Fruit fly (Drosophila melanogaster) whole organism, embryonic: ENCODE results near the gene mRpL32.

Source experiments
- B-H2 ChIP-seq: fragments of 200-800 bp; sonication (Bioruptor generic); optimal IDR thresholded peaks from 2 replicates; lab custom pipeline; 2018; ENCODE audit warnings: missing biosample characterization, mild to moderate bottlenecking, missing genetic modification characterization
- BEAF-32 ChIP-seq: fragments of 200-800 bp; sonication (Bioruptor generic); optimal IDR thresholded peaks from 3 replicates; lab custom pipeline; 2017; ENCODE audit warnings: missing biosample characterization, missing genetic modification characterization, mild to moderate bottlenecking, moderate library complexity, missing genetic modification reagents
- CG10274 ChIP-seq: fragments of 200-800 bp; sonication (Bioruptor generic); optimal IDR thresholded peaks from 3 replicates; lab custom pipeline; 2017; ENCODE audit warnings: missing biosample characterization, mild to moderate bottlenecking, missing genetic modification characterization
- CG11504 ChIP-seq: fragments of 200-800 bp; sonication (Bioruptor generic); optimal IDR thresholded peaks from 3 replicates; lab custom pipeline; 2019; ENCODE audit warnings: missing biosample characterization, mild to moderate bottlenecking, missing genetic modification characterization, moderate library complexity
- CG12155 ChIP-seq: fragments of 200-800 bp; sonication (Bioruptor generic); optimal IDR thresholded peaks from 3 replicates; lab custom pipeline; 2016; ENCODE audit warnings: missing biosample characterization, missing genetic modification characterization
- CG12391 ChIP-seq: fragments of 200-800 bp; sonication (Bioruptor generic); optimal IDR thresholded peaks from 3 replicates; lab custom pipeline; 2018; ENCODE audit warnings: missing biosample characterization, mild to moderate bottlenecking, missing genetic modification characterization, moderate library complexity
- CG12659 ChIP-seq: fragments of 200-800 bp; sonication (Bioruptor generic); optimal IDR thresholded peaks from 3 replicates; lab custom pipeline; 2017; ENCODE audit warnings: mild to moderate bottlenecking, missing biosample characterization, missing genetic modification reagents, missing genetic modification characterization
- CG12769 ChIP-seq: fragments of 200-800 bp; sonication (Bioruptor generic); optimal IDR thresholded peaks from 2 replicates; lab custom pipeline; 2019; ENCODE audit warnings: missing biosample characterization, mild to moderate bottlenecking, missing genetic modification characterization, moderate library complexity
- CG13894 ChIP-seq: fragments of 200-800 bp; sonication (Bioruptor generic); optimal IDR thresholded peaks from 3 replicates; lab custom pipeline; 2018; ENCODE audit warnings: missing biosample characterization, mild to moderate bottlenecking, missing genetic modification characterization, moderate library complexity
- CG15514 ChIP-seq: fragments of 200-800 bp; sonication (Bioruptor generic); optimal IDR thresholded peaks from 3 replicates; lab custom pipeline; 2017; ENCODE audit warnings: missing biosample characterization, missing genetic modification characterization, mild to moderate bottlenecking, moderate library complexity, missing genetic modification reagents
- CG17912 ChIP-seq: fragments of 200-800 bp; sonication (Bioruptor generic); optimal IDR thresholded peaks from 2 replicates; lab custom pipeline; 2018; ENCODE audit warnings: missing biosample characterization, mild to moderate bottlenecking, missing genetic modification characterization
- CG18599 ChIP-seq: fragments of 200-800 bp; sonication (Bioruptor generic); optimal IDR thresholded peaks from 3 replicates; lab custom pipeline; 2017; ENCODE audit warnings: missing biosample characterization, missing genetic modification characterization, mild to moderate bottlenecking, moderate library complexity, missing genetic modification reagents
- CG2116 ChIP-seq: fragments of 200-800 bp; sonication (Bioruptor generic); optimal IDR thresholded peaks from 3 replicates; lab custom pipeline; 2018; ENCODE audit warnings: missing biosample characterization, mild to moderate bottlenecking, missing genetic modification characterization
- CG2875 ChIP-seq: fragments of 200-800 bp; sonication (Bioruptor generic); optimal IDR thresholded peaks from 2 replicates; lab custom pipeline; 2017; ENCODE audit warnings: missing biosample characterization, mild to moderate bottlenecking, missing genetic modification characterization, missing genetic modification reagents
- CG7372 ChIP-seq: fragments of 200-800 bp; sonication (Bioruptor generic); IDR thresholded peaks from 2 replicates; pipeline ENCODE4 v1.3.6; 2022; ENCODE audit warnings: missing biosample characterization, missing genetic modification characterization
- CG7786 ChIP-seq: fragments of 200-800 bp; sonication (Bioruptor generic); optimal IDR thresholded peaks from 2 replicates; lab custom pipeline; 2016; ENCODE audit warnings: missing biosample characterization, missing genetic modification characterization
- CG7928 ChIP-seq: fragments of 200-800 bp; sonication (Bioruptor generic); optimal IDR thresholded peaks from 2 replicates; lab custom pipeline; 2017; ENCODE audit warnings: missing biosample characterization, mild to moderate bottlenecking, missing genetic modification characterization
- CG8290 ChIP-seq, 3 experiments: fragments of 200-800 bp; sonication (Bioruptor generic); optimal IDR thresholded peaks; 2 replicates each; lab custom pipeline; 2016 to 2019; ENCODE audit warnings: missing biosample characterization in 3 of 3, missing genetic modification characterization in 3 of 3, mild to moderate bottlenecking in 2 of 3, moderate library complexity in 1 of 3
- CG8478 ChIP-seq: fragments of >200 bp; optimal IDR thresholded peaks from 2 replicates; lab custom pipeline; 2018
- CG9609 ChIP-seq: fragments of 200-800 bp; sonication (Bioruptor generic); optimal IDR thresholded peaks from 3 replicates; lab custom pipeline; 2016; ENCODE audit warnings: missing biosample characterization, missing genetic modification characterization
- CG9727 ChIP-seq: fragments of 200-800 bp; sonication (Bioruptor generic); optimal IDR thresholded peaks from 3 replicates; lab custom pipeline; 2017; ENCODE audit warnings: missing biosample characterization, mild to moderate bottlenecking, missing genetic modification characterization
- CG9797 ChIP-seq: fragments of 200-800 bp; sonication (Bioruptor generic); optimal IDR thresholded peaks from 3 replicates; lab custom pipeline; 2018; ENCODE audit warnings: missing biosample characterization, mild to moderate bottlenecking, missing genetic modification characterization
- CTCF ChIP-seq: fragments of 200-800 bp; sonication (Bioruptor generic); optimal IDR thresholded peaks from 2 replicates; lab custom pipeline; 2017; ENCODE audit warnings: missing biosample characterization, mild to moderate bottlenecking, missing genetic modification characterization, moderate library complexity
- CrebB ChIP-seq: fragments of 200-800 bp; sonication (Bioruptor generic); optimal IDR thresholded peaks from 3 replicates; lab custom pipeline; 2018; ENCODE audit warnings: missing biosample characterization, mild to moderate bottlenecking, missing genetic modification characterization
- Deaf1 ChIP-seq: fragments of 200-800 bp; optimal IDR thresholded peaks from 3 replicates; lab custom pipeline; 2019; ENCODE audit warnings: missing biosample characterization, mild to moderate bottlenecking, missing genetic modification characterization, moderate library complexity
- Ets97D ChIP-seq: fragments of 200-800 bp; sonication (Bioruptor generic); optimal IDR thresholded peaks from 3 replicates; lab custom pipeline; 2016; ENCODE audit warnings: missing biosample characterization, missing genetic modification characterization
- HmgZ ChIP-seq: fragments of 200-800 bp; sonication (Bioruptor generic); optimal IDR thresholded peaks from 2 replicates; lab custom pipeline; 2018; ENCODE audit warnings: missing biosample characterization, mild to moderate bottlenecking, missing genetic modification characterization
- Hr51 ChIP-seq, 2 experiments: fragments of 200-800 bp; sonication (Bioruptor generic); optimal IDR thresholded peaks; 2 replicates in 1 of 2; 3 replicates in 1 of 2; lab custom pipeline; 2016 to 2018; ENCODE audit warnings: missing biosample characterization in 2 of 2, missing genetic modification characterization in 2 of 2, mild to moderate bottlenecking in 1 of 2, moderate library complexity in 1 of 2
- Pdp1 ChIP-seq, 2 experiments: fragments of 200-800 bp; sonication (Bioruptor generic); optimal IDR thresholded peaks; 3 replicates each; lab custom pipeline; 2016; ENCODE audit warnings: missing biosample characterization in 2 of 2, missing genetic modification characterization in 2 of 2, mild to moderate bottlenecking in 1 of 2, moderate library complexity in 1 of 2
- Sry-δ ChIP-seq: fragments of 200-800 bp; sonication (Bioruptor generic); optimal IDR thresholded peaks from 2 replicates; lab custom pipeline; 2016; ENCODE audit warnings: missing biosample characterization, missing genetic modification characterization
- ac ChIP-seq: fragments of 200-800 bp; sonication (Bioruptor generic); optimal IDR thresholded peaks from 3 replicates; lab custom pipeline; 2017; ENCODE audit warnings: missing biosample characterization, mild to moderate bottlenecking, missing genetic modification characterization
- bab2 ChIP-seq: fragments of 200-800 bp; sonication (Bioruptor generic); optimal IDR thresholded peaks from 2 replicates; lab custom pipeline; 2016; ENCODE audit warnings: missing biosample characterization, missing genetic modification characterization
- bcd ChIP-seq: fragments of 200-800 bp; sonication (Bioruptor generic); optimal IDR thresholded peaks from 2 replicates; lab custom pipeline; 2017; ENCODE audit warnings: missing biosample characterization, mild to moderate bottlenecking, missing genetic modification characterization
- btn ChIP-seq: fragments of 200-800 bp; sonication (Bioruptor generic); optimal IDR thresholded peaks from 2 replicates; lab custom pipeline; 2016; ENCODE audit warnings: missing biosample characterization, missing genetic modification characterization
- dpn ChIP-seq, 2 experiments: fragments of 200-800 bp; sonication (Bioruptor generic); optimal IDR thresholded peaks; 3 replicates each; lab custom pipeline; 2016; ENCODE audit warnings: missing biosample characterization in 2 of 2, missing genetic modification characterization in 2 of 2
- gsb-n ChIP-seq: fragments of 200-800 bp; sonication (Bioruptor generic); optimal IDR thresholded peaks from 3 replicates; lab custom pipeline; 2018; ENCODE audit warnings: missing biosample characterization, mild to moderate bottlenecking, missing genetic modification characterization
- lbe ChIP-seq: fragments of 200-800 bp; sonication (Bioruptor generic); optimal IDR thresholded peaks from 2 replicates; lab custom pipeline; 2016; ENCODE audit warnings: missing biosample characterization, mild to moderate bottlenecking, missing genetic modification characterization
- lilli ChIP-seq: fragments of 200-800 bp; sonication (Bioruptor generic); optimal IDR thresholded peaks from 3 replicates; lab custom pipeline; 2016; ENCODE audit warnings: missing biosample characterization, missing genetic modification characterization
- nerfin-1 ChIP-seq: fragments of 200-800 bp; sonication (Bioruptor generic); optimal IDR thresholded peaks from 3 replicates; lab custom pipeline; 2019; ENCODE audit warnings: missing biosample characterization, mild to moderate bottlenecking, missing genetic modification characterization, moderate library complexity
- phol ChIP-seq: fragments of 200-800 bp; sonication (Bioruptor generic); optimal IDR thresholded peaks from 3 replicates; lab custom pipeline; 2018; ENCODE audit warnings: missing biosample characterization, mild to moderate bottlenecking, missing genetic modification characterization, moderate library complexity
- pita ChIP-seq: fragments of 200-800 bp; sonication (Bioruptor generic); optimal IDR thresholded peaks from 2 replicates; lab custom pipeline; 2017; ENCODE audit warnings: missing biosample characterization, mild to moderate bottlenecking, missing genetic modification characterization
- pzg ChIP-seq: fragments of 200-800 bp; sonication (Bioruptor generic); optimal IDR thresholded peaks from 3 replicates; lab custom pipeline; 2018; ENCODE audit warnings: missing biosample characterization, mild to moderate bottlenecking, missing genetic modification characterization, moderate library complexity
- sd ChIP-seq: fragments of 200-800 bp; sonication (Bioruptor generic); optimal IDR thresholded peaks from 3 replicates; lab custom pipeline; 2018; ENCODE audit warnings: missing biosample characterization, mild to moderate bottlenecking, missing genetic modification characterization, moderate library complexity
- stwl ChIP-seq: fragments of 200-800 bp; sonication (Bioruptor generic); optimal IDR thresholded peaks from 3 replicates; lab custom pipeline; 2018; ENCODE audit warnings: missing biosample characterization, mild to moderate bottlenecking, missing genetic modification characterization, moderate library complexity
- tio ChIP-seq: fragments of 200-800 bp; sonication (Bioruptor generic); optimal IDR thresholded peaks from 2 replicates; lab custom pipeline; 2017; ENCODE audit warnings: missing biosample characterization, missing genetic modification characterization, inconsistent platforms
- vnd ChIP-seq: fragments of 200-800 bp; sonication (Bioruptor generic); IDR thresholded peaks from 3 replicates; pipeline ENCODE4 v1.3.6; 2022; ENCODE audit warnings: missing biosample characterization, missing genetic modification characterization; ENCODE audit not compliant: partially characterized antibody
- zen ChIP-seq: fragments of 200-800 bp; sonication (Bioruptor generic); optimal IDR thresholded peaks from 3 replicates; lab custom pipeline; 2018; ENCODE audit warnings: missing biosample characterization, mild to moderate bottlenecking, missing genetic modification characterization, moderate library complexity

The mRpL32 gene

DNA sequence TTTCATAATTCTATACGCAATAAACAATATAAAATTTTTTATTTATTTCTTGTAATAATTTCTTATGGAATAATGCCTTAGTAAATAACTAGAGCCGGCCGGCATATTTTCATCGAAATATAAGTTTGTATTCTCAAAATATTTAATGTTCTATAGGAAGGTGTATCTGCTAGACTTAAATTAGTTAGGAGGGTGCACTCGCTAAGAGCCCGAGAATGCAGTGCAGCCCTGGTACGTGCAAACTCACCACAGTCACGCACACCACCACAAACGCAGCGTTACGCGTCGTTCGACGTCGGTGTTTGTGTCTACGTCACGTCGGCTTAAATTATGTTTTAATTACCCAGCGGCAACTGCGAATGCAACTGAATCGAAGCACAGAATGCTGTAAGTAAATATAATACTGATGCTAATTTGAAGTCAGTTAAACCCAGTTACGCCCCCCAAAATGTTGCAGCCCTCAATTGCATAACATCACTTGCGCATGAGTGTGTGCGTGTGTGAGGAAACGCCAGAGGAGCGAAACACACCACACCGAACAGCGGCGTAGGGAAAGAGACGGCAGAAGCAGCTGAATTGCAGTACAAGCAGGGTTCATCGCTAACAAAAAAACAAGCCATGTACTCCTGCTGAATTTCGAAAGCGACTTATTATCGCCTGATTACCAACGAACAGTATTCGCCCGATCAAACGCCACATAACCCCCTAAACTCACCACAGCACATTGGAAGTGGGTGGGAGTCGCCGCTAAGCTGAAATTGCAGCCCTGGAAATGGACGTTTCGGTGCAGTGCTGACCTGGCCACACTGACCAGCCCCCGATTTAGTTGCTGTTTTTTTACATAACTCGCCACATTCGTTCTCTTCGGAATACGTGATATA is 32.0 kb upstream of the mRpL32 start, which contains the start of gene CG12054:
Gene CG12054, plus strand, starts transcription at position 247 of the 881 bp plus-strand sequence.
- TF ChIP-seq gsb-n (tag; lab: Kevin White, UChicago) (peak; percentile 0), CG7372 (GFP tag; lab: Robert Waterston, UW) (no peak), vnd (GFP tag; lab: Robert Waterston, UW) (no peak), bab2 (GFP tag; lab: Kevin White, UChicago) (no peak), pzg (GFP tag; lab: Kevin White, UChicago) (peak; percentile 91), tio (GFP tag; lab: Kevin White, UChicago) (no peak), CG17912 (no peak), CG7786 (GFP tag; lab: Kevin White, UChicago) (no peak), CG9797 (peak; percentile 91), Hr51 (GFP tag; optimal IDR thresholded peaks at IDR 0.05; lab: Kevin White, UChicago) (peak in 1 of 2 experiments; percentile 22), Deaf1 (tag; lab: Kevin White, UChicago) (peak; percentile 0), BEAF-32 (GFP tag; lab: Kevin White, UChicago) (peak; percentile 50), Sry-δ (GFP tag; lab: Kevin White, UChicago) (peak; percentile 70), Pdp1 (GFP tag; optimal IDR thresholded peaks at IDR 0.05; lab: Kevin White, UChicago) (peak in 1 of 2 experiments; percentile 100), lbe (peak; percentile 20), CG13894 (tag; lab: Kevin White, UChicago) (peak; percentile 7), CG15514 (GFP tag; lab: Kevin White, UChicago) (peak; percentile 59), CG9609 (GFP tag; lab: Kevin White, UChicago) (peak; percentile 16), CG2116 (GFP tag; lab: Kevin White, UChicago) (peak; percentile 20), CG2875 (no peak), HmgZ (tag; lab: Kevin White, UChicago) (peak; percentile 47), btn (GFP tag; lab: Kevin White, UChicago) (no peak), ac (GFP tag; lab: Kevin White, UChicago) (no peak), CG10274 (GFP tag; lab: Kevin White, UChicago) (no peak), nerfin-1 (tag; lab: Kevin White, UChicago) (peak; percentile 56), bcd (GFP tag; lab: Kevin White, UChicago) (peak; percentile 23), dpn (GFP tag; optimal IDR thresholded peaks at IDR 0.05; lab: Kevin White, UChicago) (peak in 1 of 2 experiments; percentile 0), CG11504 (tag; lab: Kevin White, UChicago) (peak; percentile 23), Ets97D (GFP tag; lab: Kevin White, UChicago) (peak; percentile 28), sd (tag; lab: Kevin White, UChicago) (peak; percentile 59), CG12155 (peak; percentile 48), lilli (GFP tag; lab: Kevin White, UChicago) (peak; percentile 9), CG8290 (GFP tag; optimal IDR thresholded peaks at IDR 0.05; lab: Kevin White, UChicago) (no peak), CG8290 (tag; optimal IDR thresholded peaks at IDR 0.05; lab: Kevin White, UChicago) (peak; percentile 5 to 59), zen (tag; lab: Kevin White, UChicago) (peak; percentile 34), CG12659 (peak; percentile 32), CG7928 (GFP tag; lab: Kevin White, UChicago) (peak; percentile 96), CG12769 (tag; lab: Kevin White, UChicago) (peak; percentile 9), pita (GFP tag; lab: Kevin White, UChicago) (peak; percentile 54), CG18599 (GFP tag; lab: Kevin White, UChicago) (peak; percentile 2), CTCF (GFP tag; lab: Kevin White, UChicago) (peak; percentile 60), stwl (tag; lab: Kevin White, UChicago) (peak; percentile 25), B-H2 (peak; percentile 37), CG12391 (tag; lab: Kevin White, UChicago) (peak; percentile 3), CrebB (peak; percentile 42), phol (tag; lab: Kevin White, UChicago) (peak; percentile 2), CG8478 (peak; percentile 90), CG9727 (GFP tag; lab: Kevin White, UChicago) (peak; percentile 38)
